Worm (Caenorhabditis elegans) whole organism, L2 larva: ENCODE measurements around the gene B0495.7.

Experiments used
- C34F6.9 ChIP-seq: fragments of 150-350 bp; optimal IDR thresholded peaks from 2 replicates; lab custom pipeline; 2014; ENCODE audit warnings: missing biosample characterization, missing genetic modification characterization
- Y55F3AM.14 ChIP-seq: fragments of 200-800 bp; sonication (Bioruptor generic); optimal IDR thresholded peaks from 2 replicates; lab custom pipeline; 2018; ENCODE audit warnings: mild to moderate bottlenecking, missing genetic modification characterization, missing compliant biosample characterization
- ZK546.5 ChIP-seq: sonication (generic microtip); optimal IDR thresholded peaks from 2 replicates; lab custom pipeline; 2017; ENCODE audit warnings: missing biosample characterization, missing genetic modification characterization
- alr-1 ChIP-seq: fragments of 150-350 bp; optimal IDR thresholded peaks from 2 replicates; lab custom pipeline; 2014; ENCODE audit warnings: missing biosample characterization, missing genetic modification characterization
- aly-2 ChIP-seq: fragments of 150-350 bp; optimal IDR thresholded peaks from 2 replicates; lab custom pipeline; 2014; ENCODE audit warnings: missing biosample characterization, missing genetic modification characterization
- ama-1 ChIP-seq: fragments of 150-350 bp; optimal IDR thresholded peaks from 2 replicates; lab custom pipeline; 2018; ENCODE audit warnings: inconsistent platforms
- ceh-16 ChIP-seq: fragments of 150-350 bp; optimal IDR thresholded peaks from 2 replicates; lab custom pipeline; 2014; ENCODE audit warnings: missing biosample characterization, missing genetic modification characterization
- ceh-82 ChIP-seq: fragments of 150-350 bp; optimal IDR thresholded peaks from 2 replicates; lab custom pipeline; 2014; ENCODE audit warnings: missing biosample characterization, missing genetic modification characterization
- crh-2 ChIP-seq: sonication (generic microtip); optimal IDR thresholded peaks from 2 replicates; lab custom pipeline; 2017; ENCODE audit warnings: missing biosample characterization, missing genetic modification characterization
- egl-27 ChIP-seq: sonication (generic microtip); optimal IDR thresholded peaks from 3 replicates; lab custom pipeline; 2017; ENCODE audit warnings: missing biosample characterization, missing genetic modification reagents, missing genetic modification characterization
- elt-1 ChIP-seq: fragments of 150-350 bp; optimal IDR thresholded peaks from 2 replicates; lab custom pipeline; 2014; ENCODE audit warnings: missing biosample characterization, missing genetic modification characterization
- elt-3 ChIP-seq: sonication (generic microtip); optimal IDR thresholded peaks from 2 replicates; lab custom pipeline; 2017; ENCODE audit warnings: missing biosample characterization, missing genetic modification characterization
- fos-1 ChIP-seq: fragments of 150-350 bp; optimal IDR thresholded peaks from 2 replicates; lab custom pipeline; 2014; ENCODE audit warnings: missing biosample characterization, missing genetic modification characterization
- lin-11 ChIP-seq: fragments of 150-350 bp; sonication (generic microtip); optimal IDR thresholded peaks from 2 replicates; lab custom pipeline; 2014; ENCODE audit warnings: missing biosample characterization, missing genetic modification characterization, inconsistent platforms, mixed read lengths
- lin-13 ChIP-seq: fragments of 150-350 bp; optimal IDR thresholded peaks from 2 replicates; lab custom pipeline; 2014; ENCODE audit warnings: missing biosample characterization, missing genetic modification reagents, missing genetic modification characterization
- lin-39 ChIP-seq: fragments of 150-350 bp; optimal IDR thresholded peaks from 2 replicates; lab custom pipeline; 2014; ENCODE audit warnings: missing biosample characterization, missing genetic modification reagents, missing genetic modification characterization
- lsy-2 ChIP-seq, 2 experiments: fragments of 150-350 bp in 1 of 2; sonication (generic microtip) in 1 of 2; optimal IDR thresholded peaks; 2 replicates each; lab custom pipeline; 2014 to 2017; ENCODE audit warnings: missing biosample characterization in 2 of 2, missing genetic modification characterization in 2 of 2
- mab-5 ChIP-seq: fragments of 150-350 bp; optimal IDR thresholded peaks from 2 replicates; lab custom pipeline; 2014; ENCODE audit warnings: missing biosample characterization, missing genetic modification characterization
- mbf-1 ChIP-seq: sonication (generic microtip); optimal IDR thresholded peaks from 2 replicates; lab custom pipeline; 2017; ENCODE audit warnings: missing biosample characterization, missing genetic modification characterization
- mdl-1 ChIP-seq, 2 experiments: fragments of 150-350 bp in 1 of 2; sonication (generic microtip) in 1 of 2; optimal IDR thresholded peaks; 2 replicates each; lab custom pipeline; 2017; ENCODE audit warnings: missing biosample characterization in 2 of 2, missing genetic modification characterization in 2 of 2
- nhr-10 ChIP-seq: sonication (generic microtip); optimal IDR thresholded peaks from 2 replicates; lab custom pipeline; 2017; ENCODE audit warnings: missing biosample characterization, missing genetic modification characterization
- nhr-11 ChIP-seq: fragments of 150-350 bp; optimal IDR thresholded peaks from 2 replicates; lab custom pipeline; 2014; ENCODE audit warnings: missing biosample characterization, missing genetic modification characterization
- nhr-12 ChIP-seq: fragments of 150-350 bp; optimal IDR thresholded peaks from 2 replicates; lab custom pipeline; 2014; ENCODE audit warnings: missing biosample characterization, missing genetic modification characterization
- nhr-129 ChIP-seq: fragments of 150-350 bp; optimal IDR thresholded peaks from 2 replicates; lab custom pipeline; 2014; ENCODE audit warnings: missing biosample characterization, missing genetic modification characterization
- nhr-23 ChIP-seq: fragments of 150-350 bp; optimal IDR thresholded peaks from 2 replicates; lab custom pipeline; 2014; ENCODE audit warnings: missing biosample characterization, missing genetic modification reagents, missing genetic modification characterization
- nhr-237 ChIP-seq: fragments of 150-350 bp; optimal IDR thresholded peaks from 2 replicates; lab custom pipeline; 2014; ENCODE audit warnings: missing biosample characterization, missing genetic modification characterization
- nhr-25 ChIP-seq: fragments of 150-350 bp; sonication (generic microtip); optimal IDR thresholded peaks from 3 replicates; lab custom pipeline; 2014; ENCODE audit warnings: missing biosample characterization, missing genetic modification characterization
- peb-1 ChIP-seq: fragments of 150-350 bp; optimal IDR thresholded peaks from 2 replicates; lab custom pipeline; 2014; ENCODE audit warnings: missing biosample characterization, missing genetic modification characterization
- sem-4 ChIP-seq: fragments of 150-350 bp; optimal IDR thresholded peaks from 2 replicates; lab custom pipeline; 2014; ENCODE audit warnings: missing biosample characterization, missing genetic modification reagents, missing genetic modification characterization
- skn-1 ChIP-seq: sonication (generic microtip); optimal IDR thresholded peaks from 2 replicates; lab custom pipeline; 2017; ENCODE audit warnings: missing biosample characterization, missing genetic modification characterization
- sma-3 ChIP-seq: sonication (generic microtip); optimal IDR thresholded peaks from 2 replicates; lab custom pipeline; 2016; ENCODE audit warnings: missing genetic modification reagents, missing genetic modification characterization, missing compliant biosample characterization
- sma-9 ChIP-seq, 2 experiments: fragments of 150-350 bp in 1 of 2; sonication (generic microtip) in 1 of 2; optimal IDR thresholded peaks; 2 replicates each; lab custom pipeline; 2014 to 2016; ENCODE audit warnings: missing genetic modification characterization in 2 of 2, mild to moderate bottlenecking in 1 of 2, missing biosample characterization in 1 of 2, missing compliant biosample characterization in 1 of 2, missing genetic modification reagents in 1 of 2, moderate library complexity in 1 of 2
- unc-39 ChIP-seq: fragments of 150-350 bp; optimal IDR thresholded peaks from 2 replicates; lab custom pipeline; 2014; ENCODE audit warnings: missing biosample characterization, missing genetic modification characterization
- unc-55 ChIP-seq: fragments of 150-350 bp; sonication (generic microtip); optimal IDR thresholded peaks from 3 replicates; lab custom pipeline; 2014; ENCODE audit warnings: missing biosample characterization, missing genetic modification reagents, missing genetic modification characterization
- zag-1 ChIP-seq: fragments of 150-350 bp; optimal IDR thresholded peaks from 2 replicates; lab custom pipeline; 2014; ENCODE audit warnings: missing biosample characterization, missing genetic modification characterization
- ztf-1 ChIP-seq: fragments of 200-800 bp; sonication (Bioruptor generic); conservative IDR thresholded peaks from 2 replicates; pipeline ENCODE4 v1.3.6; 2022; ENCODE audit warnings: missing genetic modification characterization, missing compliant biosample characterization
- ztf-11 ChIP-seq: sonication (generic microtip); optimal IDR thresholded peaks from 2 replicates; lab custom pipeline; 2017; ENCODE audit warnings: missing biosample characterization, missing genetic modification characterization

B0495.7 gene

DNA sequence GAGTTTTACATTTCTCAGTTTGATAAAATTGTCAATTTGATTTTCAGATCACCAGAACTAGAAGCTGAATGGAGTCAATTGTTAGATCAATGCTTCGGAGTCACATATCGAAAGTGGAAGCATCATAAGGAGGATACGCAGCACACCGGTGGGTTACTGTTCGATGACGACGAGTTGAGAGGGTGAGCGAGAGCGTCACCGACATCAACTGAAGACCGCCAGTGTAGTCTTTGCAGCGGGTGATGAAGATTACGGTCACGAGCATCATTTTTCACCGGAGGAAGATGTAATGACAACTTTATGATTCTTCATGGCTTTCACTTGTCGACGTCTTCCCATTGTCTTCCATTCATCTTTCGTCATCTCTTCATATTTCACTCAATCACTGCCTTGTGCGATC is 23.1 kb downstream of the B0495.7 start, which contains the start of gene lin-26:
Gene lin-26, plus strand, starts transcription at position 301 of the 400 bp plus-strand sequence.
- TF ChIP-seq alr-1 (tag; lab: Kevin White, UChicago) (no peak), ztf-11 (no peak), skn-1 (tag; lab: Kevin White, UChicago) (no peak), Y55F3AM.14 (GFP tag; lab: Kevin White, UChicago) (no peak), peb-1 (no peak), lsy-2 (tag; optimal IDR thresholded peaks at IDR 0.05; lab: Kevin White, UChicago) (no peak), C34F6.9 (tag; lab: Kevin White, UChicago) (no peak), crh-2 (tag; lab: Kevin White, UChicago) (no peak), sma-9 (GFP tag; optimal IDR thresholded peaks at IDR 0.05; lab: Kevin White, UChicago) (no peak), sma-9 (tag; optimal IDR thresholded peaks at IDR 0.05; lab: Kevin White, UChicago) (no peak), ceh-82 (tag; lab: Kevin White, UChicago) (no peak), mbf-1 (tag; lab: Kevin White, UChicago) (no peak), unc-39 (tag; lab: Kevin White, UChicago) (no peak), nhr-237 (tag; lab: Kevin White, UChicago) (no peak), nhr-12 (tag; lab: Kevin White, UChicago) (no peak), sem-4 (tag; lab: Kevin White, UChicago) (no peak), ama-1 (no peak), elt-1 (no peak), egl-27 (no peak), fos-1 (tag; lab: Kevin White, UChicago) (no peak), aly-2 (tag; lab: Kevin White, UChicago) (no peak)
- TF ChIP-seq, all 48 proteins: peak for 0

DNA sequence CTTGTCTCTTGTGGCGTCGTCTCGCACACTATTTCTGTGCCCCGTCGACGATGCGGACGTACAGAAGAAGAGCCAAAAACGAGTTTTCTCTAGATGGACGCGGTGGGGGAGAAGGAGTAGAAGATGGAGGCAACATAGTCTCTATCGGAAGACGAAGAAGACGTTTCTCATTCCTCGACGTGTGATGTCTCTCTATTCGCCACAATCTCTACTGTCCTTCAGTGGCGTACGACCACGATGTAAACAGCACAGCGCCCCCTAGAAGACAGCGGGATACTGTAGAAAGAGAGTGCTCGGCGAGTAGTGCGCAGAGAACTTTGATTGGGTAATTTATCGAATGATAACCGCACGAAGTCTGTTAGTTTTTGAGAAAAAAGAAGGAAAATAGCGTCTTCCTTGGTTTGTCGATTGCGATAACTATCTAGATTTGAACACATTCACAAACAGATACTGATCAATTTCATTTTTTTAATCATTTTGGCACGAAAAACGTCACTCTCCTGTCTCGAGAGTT is 25.5 kb downstream of the B0495.7 start:
- TF ChIP-seq nhr-25: peak; percentile 42
- TF ChIP-seq sem-4 (tag; lab: Kevin White, UChicago): no peak
- TF ChIP-seq lsy-2 (tag; optimal IDR thresholded peaks at IDR 0.05; lab: Kevin White, UChicago): peak in 1 of 2 experiments; percentile 29

DNA sequence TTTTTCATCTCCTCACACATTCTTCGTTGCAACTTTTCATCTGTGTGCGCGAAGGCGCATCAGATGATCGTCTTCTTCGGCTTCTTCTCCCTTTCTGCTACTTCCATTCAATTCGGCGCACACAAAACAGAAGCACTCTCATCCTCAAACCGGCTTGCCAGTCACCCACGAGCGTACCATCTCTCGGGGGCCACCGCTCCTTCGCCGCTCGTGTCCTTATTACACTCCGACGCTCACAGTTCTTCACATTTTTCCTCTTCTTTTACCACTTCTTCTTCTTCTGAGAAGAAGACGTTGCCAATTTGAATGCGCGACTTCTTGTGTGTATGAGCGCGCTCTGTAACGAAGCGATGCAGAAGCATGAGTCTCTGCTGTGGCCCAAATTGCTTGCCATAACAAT is 26.5 kb downstream of the B0495.7 start:
- TF ChIP-seq alr-1 (tag; lab: Kevin White, UChicago) (no peak), ztf-1 (GFP tag; lab: Robert Waterston, UW) (no peak), unc-39 (tag; lab: Kevin White, UChicago) (no peak), mab-5 (no peak), fos-1 (tag; lab: Kevin White, UChicago) (no peak), mbf-1 (tag; lab: Kevin White, UChicago) (no peak), skn-1 (tag; lab: Kevin White, UChicago) (no peak), nhr-12 (tag; lab: Kevin White, UChicago) (no peak), lin-39 (no peak), lin-11 (tag; lab: Kevin White, UChicago) (no peak), nhr-23 (no peak), elt-3 (tag; lab: Kevin White, UChicago) (no peak), ztf-11 (no peak), elt-1 (no peak), lin-13 (no peak), sem-4 (tag; lab: Kevin White, UChicago) (no peak), zag-1 (tag; lab: Kevin White, UChicago) (no peak), sma-3 (no peak)

DNA sequence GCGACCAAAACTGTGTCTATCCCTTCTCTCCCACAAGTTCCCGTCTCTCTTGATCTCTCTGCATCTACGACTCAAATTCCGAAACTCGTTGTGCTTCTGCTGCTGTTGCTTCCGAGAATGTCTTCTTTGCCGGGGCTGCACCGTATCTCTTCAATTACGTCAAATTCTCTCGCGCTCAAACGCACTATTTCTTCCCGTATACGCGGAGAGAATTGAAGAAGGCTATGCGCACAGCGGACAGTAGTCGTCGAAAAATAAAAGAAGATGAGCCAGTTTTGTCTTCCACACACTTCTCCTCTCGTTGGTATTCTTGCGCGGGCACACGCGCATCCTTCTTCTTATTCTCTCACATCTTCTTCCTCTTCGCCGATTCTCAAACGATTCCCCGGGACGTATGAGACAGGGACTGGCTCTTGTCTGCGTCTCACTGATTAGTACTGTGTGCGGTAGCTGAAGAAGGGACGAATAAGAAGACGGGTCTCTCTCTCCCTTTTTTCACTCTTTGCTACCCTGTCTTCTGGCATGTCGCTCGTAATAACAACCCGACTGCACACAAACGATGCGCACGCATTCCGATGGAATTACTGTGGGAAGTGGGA is 28.6 kb downstream of the B0495.7 start:
- TF ChIP-seq mdl-1 (tag; optimal IDR thresholded peaks at IDR 0.05; lab: Kevin White, UChicago) (peak in 1 of 2 experiments; percentile 11), alr-1 (tag; lab: Kevin White, UChicago) (no peak), ceh-16 (tag; lab: Kevin White, UChicago) (peak; percentile 5), C34F6.9 (tag; lab: Kevin White, UChicago) (peak; percentile 0), unc-55 (GFP tag; lab: Kevin White, UChicago) (peak; percentile 58), nhr-25 (peak; percentile 33), egl-27 (peak; percentile 16), ZK546.5 (tag; lab: Kevin White, UChicago) (no peak), lsy-2 (tag; optimal IDR thresholded peaks at IDR 0.05; lab: Kevin White, UChicago) (peak in 1 of 2 experiments; percentile 6), nhr-11 (tag; lab: Kevin White, UChicago) (no peak), nhr-10 (tag; lab: Kevin White, UChicago) (no peak), sma-3 (peak; percentile 34), nhr-129 (peak; percentile 41)
